Worm (Caenorhabditis elegans) whole organism, mixed stage, embryonic: Measurements from ENCODE around the gene basl-1.

Source experiments
- M03D4.4 ChIP-seq: sonication (generic microtip); optimal IDR thresholded peaks from 2 replicates; lab custom pipeline; 2017; ENCODE audit warnings: mild to moderate bottlenecking, missing genetic modification characterization, missing compliant biosample characterization
- blmp-1 ChIP-seq: fragments of 150-350 bp; optimal IDR thresholded peaks from 2 replicates; lab custom pipeline; 2014; ENCODE audit warnings: missing biosample characterization, missing genetic modification characterization
- ceh-39 ChIP-seq: fragments of 150-350 bp; optimal IDR thresholded peaks from 2 replicates; lab custom pipeline; 2014; ENCODE audit warnings: missing biosample characterization, missing genetic modification characterization
- ceh-43 ChIP-seq: fragments of 200-800 bp; sonication (Bioruptor generic); optimal IDR thresholded peaks from 2 replicates; lab custom pipeline; 2018; ENCODE audit warnings: mild to moderate bottlenecking, missing genetic modification characterization, moderate library complexity, missing compliant biosample characterization
- ceh-83 ChIP-seq: fragments of 200-800 bp; sonication (Bioruptor generic); optimal IDR thresholded peaks from 2 replicates; lab custom pipeline; 2018; ENCODE audit warnings: mild to moderate bottlenecking, missing genetic modification characterization, missing compliant biosample characterization
- ces-1 ChIP-seq: fragments of 150-350 bp; optimal IDR thresholded peaks from 2 replicates; lab custom pipeline; 2014; ENCODE audit warnings: missing biosample characterization, missing genetic modification reagents, missing genetic modification characterization
- drap-1 ChIP-seq: fragments of 200-800 bp; sonication (Bioruptor generic); optimal IDR thresholded peaks from 3 replicates; lab custom pipeline; 2018; ENCODE audit warnings: mild to moderate bottlenecking, missing genetic modification characterization, missing compliant biosample characterization
- elt-1 ChIP-seq: sonication (generic microtip); optimal IDR thresholded peaks from 2 replicates; lab custom pipeline; 2017; ENCODE audit warnings: missing genetic modification characterization, mild to moderate bottlenecking, missing compliant biosample characterization, antibody characterized with exemption, moderate library complexity, borderline replicate concordance; ENCODE audit not compliant: insufficient read depth
- flh-1 ChIP-seq: fragments of 200-800 bp; sonication (Bioruptor generic); optimal IDR thresholded peaks from 2 replicates; lab custom pipeline; 2018; ENCODE audit warnings: mild to moderate bottlenecking, missing genetic modification characterization, moderate library complexity, missing compliant biosample characterization
- ham-2 ChIP-seq: fragments of 200-800 bp; sonication (Bioruptor generic); optimal IDR thresholded peaks from 2 replicates; lab custom pipeline; 2018; ENCODE audit warnings: mild to moderate bottlenecking, missing genetic modification characterization, missing compliant biosample characterization
- hlh-1 ChIP-seq: fragments of 150-350 bp; optimal IDR thresholded peaks from 2 replicates; lab custom pipeline; 2014; ENCODE audit warnings: missing biosample characterization, missing genetic modification reagents, missing genetic modification characterization
- mab-5 ChIP-seq: fragments of 150-350 bp; optimal IDR thresholded peaks from 2 replicates; lab custom pipeline; 2014; ENCODE audit warnings: missing biosample characterization, missing genetic modification characterization
- mep-1 ChIP-seq: fragments of 150-350 bp; optimal IDR thresholded peaks from 2 replicates; lab custom pipeline; 2017; ENCODE audit warnings: missing biosample characterization, missing genetic modification reagents, missing genetic modification characterization, inconsistent platforms
- mls-2 ChIP-seq: sonication (generic microtip); optimal IDR thresholded peaks from 2 replicates; lab custom pipeline; 2016; ENCODE audit warnings: mild to moderate bottlenecking, missing genetic modification characterization, moderate library complexity, missing compliant biosample characterization
- nhr-12 ChIP-seq: fragments of 150-350 bp; optimal IDR thresholded peaks from 2 replicates; lab custom pipeline; 2014; ENCODE audit warnings: missing biosample characterization, missing genetic modification characterization
- nhr-2 ChIP-seq: fragments of 150-350 bp; optimal IDR thresholded peaks from 2 replicates; lab custom pipeline; 2014; ENCODE audit warnings: missing biosample characterization, missing genetic modification characterization
- nhr-28 ChIP-seq: fragments of 150-350 bp; optimal IDR thresholded peaks from 2 replicates; lab custom pipeline; 2014; ENCODE audit warnings: missing biosample characterization, missing genetic modification characterization
- pha-4 ChIP-seq: fragments of 150-350 bp; optimal IDR thresholded peaks from 2 replicates; lab custom pipeline; 2018; ENCODE audit warnings: missing biosample characterization, missing genetic modification reagents, missing genetic modification characterization
- sptf-1 ChIP-seq: sonication (generic microtip); optimal IDR thresholded peaks from 2 replicates; lab custom pipeline; 2017; ENCODE audit warnings: mild to moderate bottlenecking, missing genetic modification characterization, moderate library complexity, missing compliant biosample characterization
- tbx-8 ChIP-seq: fragments of 200-800 bp; sonication (Bioruptor generic); optimal IDR thresholded peaks from 2 replicates; lab custom pipeline; 2018; ENCODE audit warnings: mild to moderate bottlenecking, missing genetic modification characterization, moderate library complexity, missing compliant biosample characterization
- unc-120 ChIP-seq: sonication (generic microtip); optimal IDR thresholded peaks from 2 replicates; lab custom pipeline; 2017; ENCODE audit warnings: missing genetic modification characterization, missing compliant biosample characterization; ENCODE audit not compliant: poor library complexity, severe bottlenecking
- unc-39 ChIP-seq: fragments of 150-350 bp; optimal IDR thresholded peaks from 2 replicates; lab custom pipeline; 2014; ENCODE audit warnings: missing biosample characterization, missing genetic modification characterization
- unc-62 ChIP-seq: fragments of 150-350 bp; optimal IDR thresholded peaks from 2 replicates; lab custom pipeline; 2014; ENCODE audit warnings: missing biosample characterization, missing genetic modification reagents, missing genetic modification characterization
- zip-8 ChIP-seq: fragments of 150-350 bp; optimal IDR thresholded peaks from 2 replicates; lab custom pipeline; 2014; ENCODE audit warnings: missing biosample characterization, missing genetic modification characterization

Gene basl-1

ce11 chrIII:5630350-5630749, 15.6 kb downstream of the basl-1 start:
- no peak for TF ChIP-seq hlh-1 (tag; lab: Kevin White, UChicago)
- TF ChIP-seq drap-1 (GFP tag; lab: Kevin White, UChicago), result no peak
- TF ChIP-seq M03D4.4 (tag; lab: Kevin White, UChicago), result no peak
- TF ChIP-seq, all 35 proteins: peak for 0

ce11 chrIII:5632426-5632976, 17.8 kb downstream of the basl-1 start:
- TF ChIP-seq ces-1 (GFP tag; lab: Kevin White, UChicago) (peak; percentile 88), mls-2 (no peak)

DNA sequence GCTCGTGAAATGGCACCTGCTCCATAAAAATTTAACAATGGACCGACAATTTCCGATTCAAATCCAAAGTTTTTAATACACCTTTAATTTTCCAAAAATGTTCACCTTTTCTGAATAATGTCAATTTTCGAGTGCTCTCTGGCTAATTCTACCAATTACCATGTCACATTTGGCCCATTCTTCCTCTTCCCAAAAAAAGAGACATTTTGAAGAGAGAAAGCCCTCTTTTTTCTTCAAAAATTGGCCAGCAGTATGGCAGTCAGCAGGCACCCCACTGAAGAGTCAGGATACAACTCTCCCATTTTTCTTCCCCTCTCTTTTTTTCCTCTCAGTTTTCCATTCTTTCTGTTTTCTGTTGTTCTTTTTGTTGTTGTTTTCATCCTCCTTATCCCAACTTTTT, 19.8 kb downstream of the basl-1 start:
- no peak for TF ChIP-seq nhr-12 (tag; lab: Kevin White, UChicago)
- TF ChIP-seq mep-1 (tag; lab: Kevin White, UChicago), result no peak
- TF ChIP-seq unc-39 (tag; lab: Kevin White, UChicago), result no peak

DNA sequence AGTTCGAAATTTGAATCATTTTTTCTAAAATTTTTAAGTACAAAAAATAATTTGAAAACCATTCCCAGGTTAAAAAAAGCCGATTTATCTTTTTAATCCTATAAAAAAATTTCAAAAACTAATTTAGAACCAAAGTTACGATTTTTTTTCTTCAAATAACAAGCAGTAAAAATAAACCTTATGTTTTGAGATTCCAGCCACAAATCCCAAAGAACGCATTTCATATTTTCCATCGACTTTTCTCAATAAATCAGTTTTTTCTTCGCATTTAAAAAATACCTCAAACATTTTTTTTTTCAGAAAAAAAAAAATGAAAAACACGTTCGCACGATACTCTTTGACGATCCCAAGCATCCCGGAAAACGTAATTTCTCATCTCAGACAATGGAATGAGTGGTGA, 20.4 kb downstream of the basl-1 start, which contains the start of gene ckk-1:
TSS of gene ckk-1 (plus strand) at position 301 of the 400 bp plus-strand sequence.
- TF ChIP-seq unc-62 (GFP tag; lab: Kevin White, UChicago) (no peak), tbx-8 (GFP tag; lab: Kevin White, UChicago) (no peak), nhr-2 (tag; lab: Kevin White, UChicago) (no peak), ceh-43 (GFP tag; lab: Kevin White, UChicago) (no peak), nhr-28 (tag; lab: Kevin White, UChicago) (no peak)

DNA sequence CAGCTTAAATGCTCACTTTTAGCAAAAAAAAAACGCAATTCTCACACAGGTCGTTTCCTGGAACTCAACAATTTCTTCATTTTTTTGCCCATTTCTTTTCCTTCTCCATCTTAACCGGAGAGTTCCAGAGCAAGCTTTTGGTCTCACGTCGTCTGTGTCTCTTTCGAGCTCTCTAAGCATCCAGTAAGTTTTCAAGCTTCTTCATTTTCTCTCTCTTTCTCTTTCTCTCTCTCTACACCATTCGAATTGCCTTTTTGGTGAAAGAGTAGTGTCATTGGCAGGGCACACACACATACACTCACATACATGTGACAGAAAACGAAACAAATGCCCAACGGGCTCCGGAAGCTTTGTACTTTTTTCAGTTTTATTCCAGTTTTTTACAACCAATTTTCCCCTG, 25.1 kb downstream of the basl-1 start:
- TF ChIP-seq ces-1 (GFP tag; lab: Kevin White, UChicago) (peak; percentile 32), M03D4.4 (tag; lab: Kevin White, UChicago) (no peak), zip-8 (tag; lab: Kevin White, UChicago) (no peak)

DNA sequence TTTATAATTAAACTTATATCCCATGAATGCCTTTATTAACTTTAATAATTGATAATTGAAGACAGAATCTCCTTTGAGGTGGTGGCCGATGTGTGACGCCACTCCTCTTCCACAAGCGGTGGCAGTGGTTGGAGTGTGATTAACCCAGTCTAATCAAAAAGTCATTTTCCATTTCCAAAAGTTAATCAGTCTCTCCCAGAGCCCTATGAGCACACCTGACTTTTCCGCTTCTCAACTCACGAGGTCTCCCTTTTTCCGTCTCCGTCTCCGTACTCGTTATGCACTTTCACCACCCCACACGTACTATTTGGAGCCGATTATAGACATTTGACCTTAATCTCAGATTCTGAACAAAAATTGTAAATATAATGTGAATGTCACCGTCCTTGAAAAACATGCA, 27.9 kb downstream of the basl-1 start:
- no peak for TF ChIP-seq sptf-1 (tag; lab: Kevin White, UChicago)
- no peak for TF ChIP-seq unc-62 (GFP tag; lab: Kevin White, UChicago)
- TF ChIP-seq unc-120 (tag; lab: Kevin White, UChicago), result peak; percentile 2
- TF ChIP-seq ham-2 (GFP tag; lab: Kevin White, UChicago), result no peak
- TF ChIP-seq, all 35 proteins: peak for 1

ce11 chrIII:5653692-5654105, 39.0 kb downstream of the basl-1 start:
- TF ChIP-seq pha-4 (no peak), mab-5 (tag; lab: Kevin White, UChicago) (no peak), blmp-1 (tag; lab: Kevin White, UChicago) (no peak), elt-1 (tag; lab: Kevin White, UChicago) (no peak), ceh-43 (GFP tag; lab: Kevin White, UChicago) (no peak), zip-8 (tag; lab: Kevin White, UChicago) (no peak)

ce11 chrIII:5656941-5657340, 42.2 kb downstream of the basl-1 start, which contains the start of gene sdz-21:
Gene sdz-21, minus strand, starts transcription at chrIII:5657041.
- TF ChIP-seq blmp-1 (tag; lab: Kevin White, UChicago) (no peak), flh-1 (no peak), unc-39 (tag; lab: Kevin White, UChicago) (no peak), zip-8 (tag; lab: Kevin White, UChicago) (no peak), ceh-83 (GFP tag; lab: Kevin White, UChicago) (no peak), ceh-39 (tag; lab: Kevin White, UChicago) (no peak), nhr-12 (tag; lab: Kevin White, UChicago) (no peak), elt-1 (tag; lab: Kevin White, UChicago) (no peak), ces-1 (GFP tag; lab: Kevin White, UChicago) (no peak), nhr-28 (tag; lab: Kevin White, UChicago) (no peak), tbx-8 (GFP tag; lab: Kevin White, UChicago) (no peak)
